Fruit fly (Drosophila melanogaster): ENCODE measurements around the gene sc.

dm6 chrX:366854-367253 is 29.0 kb upstream of the sc start:
- TF ChIP-seq D1 (tag; optimal IDR thresholded peaks at IDR 0.05): no peak
- TF ChIP-seq EcR (GFP tag; optimal IDR thresholded peaks at IDR 0.05): no peak
- TF ChIP-seq CG15710 (tag; optimal IDR thresholded peaks at IDR 0.05): peak; percentile 55
- peak; percentile 65 for TF ChIP-seq CG8159 (tag; optimal IDR thresholded peaks at IDR 0.05)
- TF ChIP-seq CG9948 (tag; optimal IDR thresholded peaks at IDR 0.05): peak; percentile 51
- no peak for TF ChIP-seq Ets98B (GFP tag; IDR thresholded peaks at IDR 0.05)
- TF ChIP-seq CG4496 (GFP tag; IDR thresholded peaks at IDR 0.05): no peak
- TF ChIP-seq Snoo (tag; optimal IDR thresholded peaks at IDR 0.05): no peak
- TF ChIP-seq Pif1B (GFP tag; optimal IDR thresholded peaks at IDR 0.05): peak; percentile 17
- no peak for TF ChIP-seq CG13204 (GFP tag; optimal IDR thresholded peaks at IDR 0.05)
- TF ChIP-seq gl (tag; optimal IDR thresholded peaks at IDR 0.05): no peak
- peak; percentile 49 for TF ChIP-seq CG14655 (GFP tag; optimal IDR thresholded peaks at IDR 0.05)
- peak; percentile 17 for TF ChIP-seq Pif1A (GFP tag; optimal IDR thresholded peaks at IDR 0.05)

Measured in whole organism, pupa.